Worm (Caenorhabditis elegans) whole organism, L1 larva: ENCODE results near the gene F58F12.4.

Experiments
- C04F5.9 ChIP-seq: sonication (generic microtip); optimal IDR thresholded peaks from 2 replicates; lab custom pipeline; 2016; ENCODE audit warnings: missing genetic modification characterization, missing compliant biosample characterization
- C16A3.4 ChIP-seq: fragments of 150-350 bp; optimal IDR thresholded peaks from 2 replicates; lab custom pipeline; 2014; ENCODE audit warnings: missing biosample characterization, missing genetic modification characterization
- F16B12.6 ChIP-seq: fragments of 150-350 bp; optimal IDR thresholded peaks from 2 replicates; lab custom pipeline; 2014; ENCODE audit warnings: missing biosample characterization, missing genetic modification characterization
- aha-1 ChIP-seq: fragments of 150-350 bp; optimal IDR thresholded peaks from 2 replicates; lab custom pipeline; 2014; ENCODE audit warnings: missing biosample characterization, missing genetic modification characterization
- alr-1 ChIP-seq: fragments of 200-800 bp; sonication (Bioruptor generic); optimal IDR thresholded peaks from 2 replicates; lab custom pipeline; 2018; ENCODE audit warnings: borderline replicate concordance, mild to moderate bottlenecking, missing genetic modification characterization, missing compliant biosample characterization
- ama-1 ChIP-seq: fragments of 150-350 bp; optimal IDR thresholded peaks from 2 replicates; lab custom pipeline; 2014
- blmp-1 ChIP-seq: fragments of 150-350 bp; optimal IDR thresholded peaks from 2 replicates; lab custom pipeline; 2014; ENCODE audit warnings: missing biosample characterization, missing genetic modification characterization
- ceh-63 ChIP-seq: fragments of 200-800 bp; sonication (Bioruptor generic); optimal IDR thresholded peaks from 2 replicates; lab custom pipeline; 2018; ENCODE audit warnings: mild to moderate bottlenecking, missing genetic modification characterization, missing compliant biosample characterization
- ceh-82 ChIP-seq, 3 experiments: fragments of 150-350 bp in 1 of 3; sonication (generic microtip) in 2 of 3; optimal IDR thresholded peaks; 2 replicates each; lab custom pipeline; 2014 to 2017; ENCODE audit warnings: missing biosample characterization in 3 of 3, missing genetic modification characterization in 3 of 3
- ceh-88 ChIP-seq: fragments of 200-800 bp; sonication (Bioruptor generic); IDR thresholded peaks from 2 replicates; pipeline ENCODE4 v1.3.6; 2022; ENCODE audit warnings: missing genetic modification characterization, missing compliant biosample characterization
- ces-1 ChIP-seq: fragments of 150-350 bp; optimal IDR thresholded peaks from 2 replicates; lab custom pipeline; 2014; ENCODE audit warnings: missing biosample characterization, missing genetic modification reagents, missing genetic modification characterization
- dpl-1 ChIP-seq, 3 experiments: fragments of 150-350 bp in 2 of 3; sonication (generic microtip) in 1 of 3; optimal IDR thresholded peaks; 2 replicates each; lab custom pipeline; 2014 to 2017; ENCODE audit warnings: missing biosample characterization in 3 of 3, missing genetic modification characterization in 3 of 3, missing genetic modification reagents in 3 of 3
- dsc-1 ChIP-seq: sonication (generic microtip); optimal IDR thresholded peaks from 2 replicates; lab custom pipeline; 2016; ENCODE audit warnings: mild to moderate bottlenecking, missing genetic modification characterization, missing compliant biosample characterization
- efl-1 ChIP-seq, 4 experiments: fragments of 150-350 bp; optimal IDR thresholded peaks in 3 of 4; peaks in 1 of 4; 1 replicate in 1 of 4; 2 replicates in 3 of 4; lab custom pipeline; 2014; ENCODE audit warnings: missing biosample characterization in 2 of 4, missing genetic modification characterization in 2 of 4, missing genetic modification reagents in 2 of 4
- efl-3 ChIP-seq: fragments of 200-800 bp; sonication (Bioruptor generic); optimal IDR thresholded peaks from 2 replicates; lab custom pipeline; 2018; ENCODE audit warnings: mild to moderate bottlenecking, missing genetic modification characterization, missing compliant biosample characterization
- egl-13 ChIP-seq: sonication (generic microtip); optimal IDR thresholded peaks from 2 replicates; lab custom pipeline; 2016; ENCODE audit warnings: missing genotype, missing genetic modification reagents, missing genetic modification characterization, missing compliant biosample characterization
- egl-27 ChIP-seq, 2 experiments: fragments of 150-350 bp in 1 of 2; sonication (generic microtip); optimal IDR thresholded peaks; 3 replicates each; lab custom pipeline; 2017 to 2018; ENCODE audit warnings: missing biosample characterization in 2 of 2, missing genetic modification characterization in 2 of 2, missing genetic modification reagents in 2 of 2
- fkh-4 ChIP-seq: sonication (generic microtip); optimal IDR thresholded peaks from 2 replicates; lab custom pipeline; 2016; ENCODE audit warnings: missing compliant biosample characterization, missing genetic modification characterization, borderline replicate concordance
- fkh-8 ChIP-seq: sonication (generic microtip); optimal IDR thresholded peaks from 2 replicates; lab custom pipeline; 2016; ENCODE audit warnings: mild to moderate bottlenecking, missing genetic modification characterization, missing compliant biosample characterization
- fos-1 ChIP-seq: fragments of 150-350 bp; optimal IDR thresholded peaks from 2 replicates; lab custom pipeline; 2014; ENCODE audit warnings: missing biosample characterization, missing genetic modification characterization
- hlh-17 ChIP-seq: fragments of 200-800 bp; sonication (Bioruptor generic); optimal IDR thresholded peaks from 2 replicates; lab custom pipeline; 2018; ENCODE audit warnings: missing genetic modification characterization, mild to moderate bottlenecking, missing compliant biosample characterization, moderate library complexity, borderline replicate concordance
- hlh-4 ChIP-seq: sonication (generic microtip); optimal IDR thresholded peaks from 2 replicates; lab custom pipeline; 2016; ENCODE audit warnings: mild to moderate bottlenecking, missing genetic modification characterization, missing compliant biosample characterization
- hpl-2 ChIP-seq: fragments of 150-350 bp; optimal IDR thresholded peaks from 2 replicates; lab custom pipeline; 2014; ENCODE audit warnings: missing biosample characterization, missing genetic modification reagents, missing genetic modification characterization
- irx-1 ChIP-seq: sonication (generic microtip); optimal IDR thresholded peaks from 2 replicates; lab custom pipeline; 2016; ENCODE audit warnings: missing genetic modification characterization, missing compliant biosample characterization
- isw-1 ChIP-seq: fragments of 200-800 bp; sonication (Bioruptor generic); IDR thresholded peaks from 2 replicates; pipeline ENCODE4 v1.3.6; 2022; ENCODE audit warnings: missing genetic modification characterization, missing compliant biosample characterization
- lin-14 ChIP-seq: fragments of 200-800 bp; sonication (Bioruptor generic); optimal IDR thresholded peaks from 2 replicates; lab custom pipeline; 2018; ENCODE audit warnings: mild to moderate bottlenecking, missing genetic modification characterization, moderate library complexity, missing compliant biosample characterization
- lin-35 ChIP-seq, 2 experiments: fragments of 150-350 bp; optimal IDR thresholded peaks; 2 replicates each; lab custom pipeline; 2014; ENCODE audit warnings: missing biosample characterization in 2 of 2, missing genetic modification characterization in 2 of 2, missing genetic modification reagents in 2 of 2
- lin-39 ChIP-seq: fragments of 150-350 bp; optimal IDR thresholded peaks from 2 replicates; lab custom pipeline; 2014; ENCODE audit warnings: missing biosample characterization, missing genetic modification reagents, missing genetic modification characterization
- lsy-2 ChIP-seq, 2 experiments: fragments of 150-350 bp; optimal IDR thresholded peaks; 2 replicates each; lab custom pipeline; 2014; ENCODE audit warnings: missing biosample characterization in 2 of 2, missing genetic modification characterization in 2 of 2
- mab-9 ChIP-seq: fragments of 200-800 bp; sonication (Bioruptor generic); IDR thresholded peaks from 2 replicates; pipeline ENCODE4 v1.3.6; 2022; ENCODE audit warnings: missing genetic modification reagents, missing genetic modification characterization, missing compliant biosample characterization
- mdl-1 ChIP-seq, 2 experiments: fragments of 150-350 bp; optimal IDR thresholded peaks; 2 replicates each; lab custom pipeline; 2014 to 2017; ENCODE audit warnings: missing biosample characterization in 2 of 2, missing genetic modification characterization in 2 of 2, inconsistent platforms in 1 of 2
- mep-1 ChIP-seq: fragments of 150-350 bp; optimal IDR thresholded peaks from 2 replicates; lab custom pipeline; 2014; ENCODE audit warnings: missing biosample characterization, missing genetic modification characterization
- nhr-12 ChIP-seq: sonication (generic microtip); optimal IDR thresholded peaks from 2 replicates; lab custom pipeline; 2017; ENCODE audit warnings: missing biosample characterization, missing genetic modification characterization
- nhr-19 ChIP-seq: fragments of 200-800 bp; sonication (Bioruptor generic); conservative IDR thresholded peaks from 2 replicates; pipeline ENCODE4 v1.3.6; 2022; ENCODE audit warnings: missing genetic modification characterization, missing compliant biosample characterization
- nhr-20 ChIP-seq: sonication (generic microtip); optimal IDR thresholded peaks from 2 replicates; lab custom pipeline; 2016; ENCODE audit warnings: mild to moderate bottlenecking, missing genetic modification characterization, missing compliant biosample characterization
- nhr-47 ChIP-seq: sonication (generic microtip); optimal IDR thresholded peaks from 2 replicates; lab custom pipeline; 2016; ENCODE audit warnings: mild to moderate bottlenecking, missing genetic modification characterization, moderate library complexity, missing compliant biosample characterization
- nhr-71 ChIP-seq: sonication (generic microtip); optimal IDR thresholded peaks from 2 replicates; lab custom pipeline; 2016; ENCODE audit warnings: mild to moderate bottlenecking, missing genetic modification characterization, moderate library complexity, missing compliant biosample characterization
- nhr-84 ChIP-seq: sonication (generic microtip); optimal IDR thresholded peaks from 2 replicates; lab custom pipeline; 2017; ENCODE audit warnings: missing biosample characterization, missing genetic modification characterization
- pax-3 ChIP-seq: fragments of 200-800 bp; sonication (Bioruptor generic); optimal IDR thresholded peaks from 2 replicates; lab custom pipeline; 2018; ENCODE audit warnings: mild to moderate bottlenecking, missing genetic modification characterization, moderate library complexity, missing compliant biosample characterization
- snu-23 ChIP-seq: sonication (generic microtip); optimal IDR thresholded peaks from 2 replicates; lab custom pipeline; 2016; ENCODE audit warnings: missing genetic modification characterization, missing compliant biosample characterization
- sox-4 ChIP-seq: sonication (generic microtip); optimal IDR thresholded peaks from 2 replicates; lab custom pipeline; 2016; ENCODE audit warnings: missing genetic modification characterization, missing compliant biosample characterization
- sptf-1 ChIP-seq: fragments of 150-350 bp; optimal IDR thresholded peaks from 2 replicates; lab custom pipeline; 2014; ENCODE audit warnings: missing biosample characterization, missing genetic modification characterization
- sup-37 ChIP-seq: fragments of 200-800 bp; sonication (Bioruptor generic); optimal IDR thresholded peaks from 2 replicates; lab custom pipeline; 2018; ENCODE audit warnings: mild to moderate bottlenecking, missing genetic modification characterization, missing compliant biosample characterization
- swsn-7 ChIP-seq: sonication (generic microtip); optimal IDR thresholded peaks from 2 replicates; lab custom pipeline; 2016; ENCODE audit warnings: missing genetic modification characterization, missing compliant biosample characterization
- tlp-1 ChIP-seq: fragments of 150-350 bp; optimal IDR thresholded peaks from 2 replicates; lab custom pipeline; 2014; ENCODE audit warnings: missing biosample characterization, missing genetic modification characterization
- unc-62 ChIP-seq: fragments of 150-350 bp; optimal IDR thresholded peaks from 2 replicates; lab custom pipeline; 2014; ENCODE audit warnings: missing biosample characterization, missing genetic modification reagents, missing genetic modification characterization
- unc-86 ChIP-seq: sonication (generic microtip); optimal IDR thresholded peaks from 2 replicates; lab custom pipeline; 2016; ENCODE audit warnings: missing genetic modification characterization, missing compliant biosample characterization
- zip-4 ChIP-seq: fragments of 200-800 bp; sonication (Bioruptor generic); optimal IDR thresholded peaks from 2 replicates; lab custom pipeline; 2018; ENCODE audit warnings: mild to moderate bottlenecking, missing genetic modification characterization, moderate library complexity, missing compliant biosample characterization

The F58F12.4 gene

DNA sequence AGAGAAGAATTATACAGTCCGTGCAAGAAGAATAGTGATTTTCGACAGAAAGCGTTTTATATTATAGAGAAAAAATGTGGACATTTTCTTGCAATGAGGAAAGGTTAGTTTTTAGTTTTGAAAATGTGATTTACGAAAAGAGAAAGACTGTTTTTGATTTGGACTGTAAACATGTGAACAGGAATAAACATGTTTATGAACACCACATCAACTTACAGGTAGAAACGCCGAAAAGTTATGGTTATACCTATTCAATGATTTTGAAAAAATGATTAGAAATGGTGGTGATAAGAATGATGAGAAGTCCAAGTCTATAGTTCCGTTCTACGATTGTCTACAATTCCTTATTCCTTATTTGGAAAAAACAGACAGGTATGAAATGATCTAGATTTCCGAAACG, 42.1 kb upstream of the F58F12.4 start (continued):
- no peak for TF ChIP-seq hlh-4 (tag; lab: Kevin White, UChicago)

DNA sequence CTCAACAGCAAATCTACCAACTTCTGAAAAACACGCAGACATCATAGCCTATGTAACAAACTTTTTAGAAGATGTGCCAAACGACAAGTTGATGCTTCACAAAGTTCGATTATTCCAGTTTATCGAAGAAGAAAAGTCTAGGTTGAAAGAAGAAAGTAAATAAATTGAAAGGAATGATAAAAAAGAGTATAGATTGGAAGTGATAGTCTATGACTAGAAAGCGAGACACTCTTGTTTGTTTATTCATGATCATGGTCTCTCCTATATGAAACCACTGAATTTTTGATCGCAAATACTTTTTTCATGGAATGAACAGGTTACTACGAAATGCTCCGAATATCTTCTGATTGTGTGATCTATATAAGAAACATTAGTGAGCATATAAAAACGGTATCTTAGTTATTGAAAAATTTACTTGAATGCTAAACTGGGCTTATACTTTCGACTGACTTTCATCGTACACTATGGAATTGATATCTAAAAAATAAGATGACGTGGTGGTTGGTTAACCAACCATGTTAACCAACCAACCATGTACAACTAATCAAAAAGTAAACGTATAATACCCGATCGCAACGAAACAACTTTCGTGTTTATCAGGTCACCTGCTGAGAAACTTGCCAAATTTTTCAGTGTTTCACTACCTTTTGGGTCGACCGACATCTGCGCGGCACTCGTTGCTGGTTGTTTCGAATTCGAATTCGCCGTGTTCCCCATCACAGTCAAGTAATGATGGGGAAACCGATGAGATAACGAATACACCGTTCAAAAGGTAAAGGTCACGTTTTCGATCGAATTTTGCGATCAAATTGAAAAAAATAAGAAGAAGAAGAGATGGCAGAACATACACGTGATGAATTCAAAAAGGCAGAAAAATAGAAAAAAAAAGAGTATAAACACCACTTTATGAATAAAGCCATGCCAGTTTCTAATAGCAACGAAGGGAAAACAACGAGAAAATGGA, 41.1 kb upstream of the F58F12.4 start, which contains the start of gene C32D5.8:
C32D5.8 (minus strand) TSS at position 770 of the 964 bp plus-strand sequence.
- peak; percentile 37 for TF ChIP-seq blmp-1 (tag; lab: Kevin White, UChicago)
- peak in 1 of 2 experiments; percentile 33 for TF ChIP-seq lin-35 (GFP tag; optimal IDR thresholded peaks at IDR 0.05; lab: Kevin White, UChicago)
- TF ChIP-seq snu-23: peak; percentile 28
- peak; percentile 47 for TF ChIP-seq nhr-20 (tag; lab: Kevin White, UChicago)
- no peak for TF ChIP-seq C16A3.4 (tag; lab: Kevin White, UChicago)
- no peak for TF ChIP-seq swsn-7 (tag; lab: Kevin White, UChicago)
- TF ChIP-seq ceh-63 (GFP tag; lab: Kevin White, UChicago): no peak
- TF ChIP-seq zip-4: no peak
- no peak for TF ChIP-seq nhr-12 (tag; lab: Kevin White, UChicago)
- TF ChIP-seq hpl-2: no peak
- no peak for TF ChIP-seq isw-1 (GFP tag; lab: Robert Waterston, UW)
- TF ChIP-seq egl-13 (tag; lab: Kevin White, UChicago): no peak
- no peak for TF ChIP-seq ces-1 (GFP tag; lab: Kevin White, UChicago)
- no peak for TF ChIP-seq sup-37
- no peak for TF ChIP-seq sptf-1
- no peak for TF ChIP-seq mab-9 (GFP tag; lab: Robert Waterston, UW)
- TF ChIP-seq pax-3 (tag; lab: Kevin White, UChicago): no peak
- TF ChIP-seq tlp-1 (tag; lab: Kevin White, UChicago): no peak
- no peak for TF ChIP-seq ceh-82 (tag; optimal IDR thresholded peaks at IDR 0.05; lab: Kevin White, UChicago)
- peak; percentile 37 for TF ChIP-seq mep-1
- no peak for TF ChIP-seq efl-3 (GFP tag; lab: Kevin White, UChicago)
- TF ChIP-seq fos-1 (tag; lab: Kevin White, UChicago): no peak
- no peak for TF ChIP-seq ceh-88
- no peak for TF ChIP-seq C04F5.9 (tag; lab: Kevin White, UChicago)
- TF ChIP-seq aha-1 (tag; lab: Kevin White, UChicago): no peak
- no peak for TF ChIP-seq irx-1 (tag; lab: Kevin White, UChicago)
- no peak for TF ChIP-seq fkh-4 (tag; lab: Kevin White, UChicago)
- no peak for TF ChIP-seq nhr-19 (GFP tag; lab: Robert Waterston, UW)
- no peak for TF ChIP-seq alr-1 (tag; lab: Kevin White, UChicago)
- TF ChIP-seq lin-14 (GFP tag; lab: Kevin White, UChicago): peak; percentile 58
- peak in 1 of 2 experiments; percentile 34 for TF ChIP-seq mdl-1 (tag; optimal IDR thresholded peaks at IDR 0.05; lab: Kevin White, UChicago)
- TF ChIP-seq efl-1 (optimal IDR thresholded peaks at IDR 0.05; lab: Kevin White, UChicago): no peak
- TF ChIP-seq efl-1 (GFP tag; optimal IDR thresholded peaks at IDR 0.05 in 1 of 2; lab: Kevin White, UChicago): peak in 1 of 2 experiments; percentile 79
- no peak for TF ChIP-seq lsy-2 (tag; optimal IDR thresholded peaks at IDR 0.05; lab: Kevin White, UChicago)
- TF ChIP-seq dsc-1 (tag; lab: Kevin White, UChicago): no peak
- no peak for TF ChIP-seq F16B12.6 (tag; lab: Kevin White, UChicago)
- TF ChIP-seq dpl-1 (GFP tag; optimal IDR thresholded peaks at IDR 0.05; lab: Kevin White, UChicago): peak in 1 of 3 experiments; percentile 8
- TF ChIP-seq egl-27 (tag; optimal IDR thresholded peaks at IDR 0.05; lab: Kevin White, UChicago): no peak
- TF ChIP-seq sox-4 (tag; lab: Kevin White, UChicago): no peak
- no peak for TF ChIP-seq hlh-17 (GFP tag; lab: Kevin White, UChicago)
- no peak for TF ChIP-seq lin-39 (tag; lab: Kevin White, UChicago)
- TF ChIP-seq fkh-8 (tag; lab: Kevin White, UChicago): peak; percentile 32
- peak; percentile 45 for TF ChIP-seq ama-1
- no peak for TF ChIP-seq nhr-84 (tag; lab: Kevin White, UChicago)
- TF ChIP-seq nhr-47: no peak
- peak; percentile 26 for TF ChIP-seq nhr-71 (tag; lab: Kevin White, UChicago)
- TF ChIP-seq unc-86 (tag; lab: Kevin White, UChicago): no peak
- no peak for TF ChIP-seq unc-62
